Worm (Caenorhabditis elegans): ENCODE measurements around the gene F40F8.1.

DNA sequence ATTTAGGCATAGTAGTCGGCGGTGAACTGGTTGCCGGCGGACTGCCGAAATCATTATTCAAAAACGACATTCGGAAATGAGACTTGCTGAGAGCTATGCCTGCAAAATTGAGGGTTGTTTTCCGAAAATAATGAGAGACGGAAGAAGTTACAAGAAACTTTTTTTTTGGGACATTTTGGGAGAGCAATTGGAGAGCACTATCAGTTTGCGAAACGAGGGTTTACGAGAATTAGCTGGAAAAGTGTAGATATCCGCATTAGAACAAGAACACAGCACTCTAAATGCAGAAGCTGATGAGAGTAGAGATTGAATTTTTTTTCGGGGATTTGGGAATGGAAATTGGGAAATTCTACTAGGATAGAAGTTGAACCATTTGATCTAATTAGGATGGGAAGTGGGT, 25.0 kb downstream of the F40F8.1 start, which contains the start of gene pqm-1:
- TF ChIP-seq T22C8.4 (GFP tag; IDR thresholded peaks at IDR 0.05) (no peak), ztf-23 (GFP tag; IDR thresholded peaks at IDR 0.05) (no peak), flt-1 (GFP tag; IDR thresholded peaks at IDR 0.05) (no peak)
